Worm (Caenorhabditis elegans) whole organism, late embryonic: ENCODE measurements around the gene Y105C5B.11.

Source experiments
- C08G9.2 ChIP-seq: sonication (generic microtip); optimal IDR thresholded peaks from 2 replicates; lab custom pipeline; 2016; ENCODE audit warnings: mild to moderate bottlenecking, missing genetic modification characterization, moderate library complexity, missing compliant biosample characterization
- F13H6.1 ChIP-seq: sonication (generic microtip); optimal IDR thresholded peaks from 2 replicates; lab custom pipeline; 2016; ENCODE audit warnings: missing genetic modification characterization, missing compliant biosample characterization
- K02D7.2 ChIP-seq: sonication (generic microtip); optimal IDR thresholded peaks from 2 replicates; lab custom pipeline; 2017; ENCODE audit warnings: mild to moderate bottlenecking, missing genetic modification characterization, missing compliant biosample characterization
- Y22D7AL.16 ChIP-seq: sonication (generic microtip); optimal IDR thresholded peaks from 2 replicates; lab custom pipeline; 2016; ENCODE audit warnings: missing genetic modification characterization, missing compliant biosample characterization
- ahr-1 ChIP-seq: sonication (generic microtip); optimal IDR thresholded peaks from 2 replicates; lab custom pipeline; 2016; ENCODE audit warnings: missing genetic modification characterization, missing compliant biosample characterization
- ceh-18 ChIP-seq: sonication (generic microtip); optimal IDR thresholded peaks from 2 replicates; lab custom pipeline; 2016; ENCODE audit warnings: missing genetic modification characterization, missing compliant biosample characterization
- ceh-19 ChIP-seq: fragments of 200-800 bp; sonication (Bioruptor generic); optimal IDR thresholded peaks from 2 replicates; lab custom pipeline; 2018; ENCODE audit warnings: mild to moderate bottlenecking, missing genetic modification characterization, missing compliant biosample characterization
- ceh-2 ChIP-seq: sonication (generic microtip); optimal IDR thresholded peaks from 2 replicates; lab custom pipeline; 2016; ENCODE audit warnings: missing genotype, missing genetic modification characterization, missing compliant biosample characterization
- ceh-22 ChIP-seq: sonication (generic microtip); optimal IDR thresholded peaks from 2 replicates; lab custom pipeline; 2017; ENCODE audit warnings: missing biosample characterization, missing genetic modification characterization
- ceh-24 ChIP-seq: sonication (generic microtip); optimal IDR thresholded peaks from 2 replicates; lab custom pipeline; 2016; ENCODE audit warnings: mild to moderate bottlenecking, missing genetic modification characterization, missing compliant biosample characterization
- ceh-30 ChIP-seq: fragments of 150-350 bp; optimal IDR thresholded peaks from 2 replicates; lab custom pipeline; 2014; ENCODE audit warnings: missing biosample characterization, missing genetic modification characterization
- ceh-31 ChIP-seq: sonication (generic microtip); optimal IDR thresholded peaks from 2 replicates; lab custom pipeline; 2016; ENCODE audit warnings: missing genetic modification characterization, missing compliant biosample characterization
- ceh-34 ChIP-seq: sonication (generic microtip); optimal IDR thresholded peaks from 2 replicates; lab custom pipeline; 2016; ENCODE audit warnings: mild to moderate bottlenecking, missing genetic modification characterization, missing compliant biosample characterization
- ceh-45 ChIP-seq: fragments of 200-800 bp; sonication (Bioruptor generic); IDR thresholded peaks from 2 replicates; pipeline ENCODE4 v1.3.6; 2022; ENCODE audit warnings: missing genetic modification reagents, missing genetic modification characterization, missing compliant biosample characterization
- ceh-6 ChIP-seq: fragments of 200-800 bp; sonication (Bioruptor generic); optimal IDR thresholded peaks from 2 replicates; lab custom pipeline; 2018; ENCODE audit warnings: mild to moderate bottlenecking, missing genetic modification characterization, missing compliant biosample characterization
- ceh-9 ChIP-seq: sonication (generic microtip); optimal IDR thresholded peaks from 2 replicates; lab custom pipeline; 2016; ENCODE audit warnings: mild to moderate bottlenecking, missing genetic modification characterization, inconsistent platforms, missing compliant biosample characterization
- dve-1 ChIP-seq: sonication (generic microtip); optimal IDR thresholded peaks from 2 replicates; lab custom pipeline; 2017; ENCODE audit warnings: antibody characterized with exemption, mild to moderate bottlenecking, missing genetic modification characterization, missing compliant biosample characterization
- elt-4 ChIP-seq: sonication (generic microtip); optimal IDR thresholded peaks from 2 replicates; lab custom pipeline; 2016; ENCODE audit warnings: missing genetic modification characterization, missing compliant biosample characterization
- ets-4 ChIP-seq: sonication (generic microtip); optimal IDR thresholded peaks from 2 replicates; lab custom pipeline; 2016; ENCODE audit warnings: missing genetic modification characterization, missing compliant biosample characterization
- eyg-1 ChIP-seq: sonication (generic microtip); optimal IDR thresholded peaks from 2 replicates; lab custom pipeline; 2016; ENCODE audit warnings: missing genotype, missing genetic modification characterization, missing compliant biosample characterization
- fkh-10 ChIP-seq: fragments of 150-350 bp; optimal IDR thresholded peaks from 2 replicates; lab custom pipeline; 2014; ENCODE audit warnings: missing biosample characterization, missing genetic modification reagents, missing genetic modification characterization
- fkh-6 ChIP-seq: sonication (generic microtip); optimal IDR thresholded peaks from 2 replicates; lab custom pipeline; 2016; ENCODE audit warnings: missing genetic modification characterization, missing compliant biosample characterization
- hlh-15 ChIP-seq: sonication (generic microtip); optimal IDR thresholded peaks from 2 replicates; lab custom pipeline; 2016; ENCODE audit warnings: missing genetic modification characterization, missing compliant biosample characterization
- hlh-30 ChIP-seq: sonication (generic microtip); optimal IDR thresholded peaks from 2 replicates; lab custom pipeline; 2017; ENCODE audit warnings: antibody characterized with exemption, missing genetic modification characterization, missing compliant biosample characterization; ENCODE audit not compliant: insufficient read depth
- hlh-6 ChIP-seq: sonication (generic microtip); optimal IDR thresholded peaks from 2 replicates; lab custom pipeline; 2016; ENCODE audit warnings: missing genotype, missing genetic modification characterization, missing compliant biosample characterization
- lin-11 ChIP-seq: fragments of 200-800 bp; sonication (Bioruptor generic); optimal IDR thresholded peaks from 2 replicates; lab custom pipeline; 2018; ENCODE audit warnings: mild to moderate bottlenecking, missing genetic modification characterization, missing compliant biosample characterization
- madf-2 ChIP-seq: sonication (generic microtip); optimal IDR thresholded peaks from 2 replicates; lab custom pipeline; 2017; ENCODE audit warnings: missing genetic modification characterization, missing compliant biosample characterization
- nfya-1 ChIP-seq: sonication (generic microtip); optimal IDR thresholded peaks from 2 replicates; lab custom pipeline; 2017; ENCODE audit warnings: missing genetic modification characterization, mild to moderate bottlenecking, missing compliant biosample characterization, antibody characterized with exemption, moderate library complexity
- nhr-232 ChIP-seq: sonication (generic microtip); optimal IDR thresholded peaks from 2 replicates; lab custom pipeline; 2016; ENCODE audit warnings: missing genetic modification characterization, missing compliant biosample characterization
- npax-4 ChIP-seq: sonication (generic microtip); optimal IDR thresholded peaks from 2 replicates; lab custom pipeline; 2016; ENCODE audit warnings: missing genetic modification characterization, missing compliant biosample characterization
- pax-1 ChIP-seq: fragments of 150-350 bp; optimal IDR thresholded peaks from 2 replicates; lab custom pipeline; 2014; ENCODE audit warnings: missing biosample characterization, missing genetic modification characterization
- pha-4 ChIP-seq: fragments of 150-350 bp; optimal IDR thresholded peaks from 2 replicates; lab custom pipeline; 2018; ENCODE audit warnings: missing biosample characterization, missing genetic modification reagents, missing genetic modification characterization
- pros-1 ChIP-seq: fragments of 150-350 bp; optimal IDR thresholded peaks from 2 replicates; lab custom pipeline; 2014; ENCODE audit warnings: missing biosample characterization, missing genetic modification reagents, missing genetic modification characterization
- ref-2 ChIP-seq: sonication (generic microtip); optimal IDR thresholded peaks from 2 replicates; lab custom pipeline; 2016; ENCODE audit warnings: missing genetic modification characterization, missing compliant biosample characterization
- rnt-1 ChIP-seq: sonication (generic microtip); optimal IDR thresholded peaks from 2 replicates; lab custom pipeline; 2016; ENCODE audit warnings: missing genetic modification characterization, missing compliant biosample characterization
- sdc-2 ChIP-seq: sonication (generic microtip); optimal IDR thresholded peaks from 2 replicates; lab custom pipeline; 2016; ENCODE audit warnings: missing genotype, missing genetic modification characterization, missing compliant biosample characterization
- sox-2 ChIP-seq: fragments of 200-800 bp; sonication (Bioruptor generic); IDR thresholded peaks from 2 replicates; pipeline ENCODE4 v1.3.6; 2022; ENCODE audit warnings: missing genetic modification reagents, missing genetic modification characterization, missing compliant biosample characterization
- syd-9 ChIP-seq: sonication (generic microtip); optimal IDR thresholded peaks from 2 replicates; lab custom pipeline; 2016; ENCODE audit warnings: mild to moderate bottlenecking, missing genetic modification characterization, moderate library complexity, missing compliant biosample characterization
- ttx-3 ChIP-seq: sonication (generic microtip); optimal IDR thresholded peaks from 2 replicates; lab custom pipeline; 2016; ENCODE audit warnings: missing genetic modification reagents, missing genetic modification characterization, missing compliant biosample characterization
- unc-3 ChIP-seq, 2 experiments: fragments of 200-800 bp in 1 of 2; sonication (Bioruptor generic) in 1 of 2; sonication (generic microtip) in 1 of 2; conservative IDR thresholded peaks in 1 of 2; optimal IDR thresholded peaks in 1 of 2; 2 replicates each; pipeline versions ENCODE4 v1.3.6 to Lab custom; 2016 to 2022; ENCODE audit warnings: missing compliant biosample characterization in 2 of 2, missing genetic modification characterization in 2 of 2, missing genetic modification reagents in 1 of 2
- unc-55 ChIP-seq: sonication (generic microtip); optimal IDR thresholded peaks from 2 replicates; lab custom pipeline; 2017; ENCODE audit warnings: missing biosample characterization, missing genetic modification reagents, missing genetic modification characterization
- zip-5 ChIP-seq: sonication (generic microtip); optimal IDR thresholded peaks from 2 replicates; lab custom pipeline; 2016; ENCODE audit warnings: missing genetic modification characterization, missing compliant biosample characterization
- ztf-16 ChIP-seq: sonication (generic microtip); optimal IDR thresholded peaks from 2 replicates; lab custom pipeline; 2017; ENCODE audit warnings: missing genetic modification characterization, missing compliant biosample characterization

Gene Y105C5B.11

ce11 chrIV:15923000-15923399 lies 18.3 kb downstream of the Y105C5B.11 start:
- TF ChIP-seq pros-1 (no peak), ceh-18 (no peak), sox-2 (GFP tag; lab: Robert Waterston, UW) (no peak), zip-5 (no peak), nhr-232 (tag; lab: Kevin White, UChicago) (no peak), unc-3 (GFP tag; conservative IDR thresholded peaks at IDR 0.05; lab: Robert Waterston, UW) (no peak), unc-3 (tag; optimal IDR thresholded peaks at IDR 0.05; lab: Kevin White, UChicago) (no peak), ceh-31 (tag; lab: Kevin White, UChicago) (no peak), F13H6.1 (tag; lab: Kevin White, UChicago) (no peak), hlh-6 (tag; lab: Kevin White, UChicago) (no peak)

- TF ChIP-seq ceh-45 (no peak), ceh-22 (tag; lab: Kevin White, UChicago) (no peak), fkh-6 (tag; lab: Kevin White, UChicago) (no peak), C08G9.2 (no peak), K02D7.2 (tag; lab: Kevin White, UChicago) (no peak), hlh-6 (tag; lab: Kevin White, UChicago) (no peak), ref-2 (tag; lab: Kevin White, UChicago) (no peak), ceh-2 (tag; lab: Kevin White, UChicago) (no peak)
- TF ChIP-seq, all 69 proteins: peak for 0
These were observed 26.2 kb downstream of the Y105C5B.11 start for ce11 chrIV:15915061-15915460.

DNA sequence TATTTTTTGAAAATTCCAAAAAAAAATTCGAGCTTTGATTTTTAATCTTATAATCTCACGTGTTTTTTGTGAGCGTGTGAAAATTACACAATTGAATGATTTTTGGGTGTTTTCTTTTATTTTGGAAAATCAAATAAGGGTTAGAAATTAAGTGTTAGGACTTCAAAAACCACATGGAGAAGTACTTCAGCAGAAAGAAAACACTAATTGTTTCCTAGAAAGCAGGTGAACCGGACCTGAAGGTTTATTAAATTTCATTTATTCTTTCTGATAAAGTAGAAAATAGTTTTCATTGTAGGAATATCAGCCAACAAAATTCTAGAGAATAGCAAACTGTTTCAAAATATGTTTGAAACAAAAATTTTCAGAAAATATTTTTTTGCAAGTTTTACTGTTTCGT lies 33.1 kb downstream of the Y105C5B.11 start:
- TF ChIP-seq lin-11: no peak
- TF ChIP-seq hlh-30 (tag; lab: Kevin White, UChicago): no peak
- TF ChIP-seq fkh-10 (GFP tag; lab: Kevin White, UChicago): no peak
- TF ChIP-seq ceh-9 (tag; lab: Kevin White, UChicago): no peak
- TF ChIP-seq ceh-24: no peak
- TF ChIP-seq ref-2 (tag; lab: Kevin White, UChicago): no peak
- TF ChIP-seq ztf-16: no peak

ce11 chrIV:15906059-15906632 lies 35.2 kb downstream of the Y105C5B.11 start, which contains the start of gene srv-15:
Gene srv-15 (plus strand): TSS chrIV:15906582.
- no peak for TF ChIP-seq ceh-30 (tag; lab: Kevin White, UChicago)
- TF ChIP-seq ceh-19 (GFP tag; lab: Kevin White, UChicago): no peak
- no peak for TF ChIP-seq ets-4 (tag; lab: Kevin White, UChicago)
- no peak for TF ChIP-seq hlh-6 (tag; lab: Kevin White, UChicago)
- TF ChIP-seq C08G9.2: no peak
- TF ChIP-seq sdc-2: no peak
- TF ChIP-seq ttx-3 (tag; lab: Kevin White, UChicago): no peak
- TF ChIP-seq elt-4: no peak
- TF ChIP-seq dve-1 (tag; lab: Kevin White, UChicago): no peak
- no peak for TF ChIP-seq pax-1 (tag; lab: Kevin White, UChicago)
- no peak for TF ChIP-seq ceh-6 (GFP tag; lab: Kevin White, UChicago)
- no peak for TF ChIP-seq syd-9
- no peak for TF ChIP-seq ref-2 (tag; lab: Kevin White, UChicago)
- TF ChIP-seq ahr-1 (tag; lab: Kevin White, UChicago): no peak
- no peak for TF ChIP-seq npax-4 (tag; lab: Kevin White, UChicago)

DNA sequence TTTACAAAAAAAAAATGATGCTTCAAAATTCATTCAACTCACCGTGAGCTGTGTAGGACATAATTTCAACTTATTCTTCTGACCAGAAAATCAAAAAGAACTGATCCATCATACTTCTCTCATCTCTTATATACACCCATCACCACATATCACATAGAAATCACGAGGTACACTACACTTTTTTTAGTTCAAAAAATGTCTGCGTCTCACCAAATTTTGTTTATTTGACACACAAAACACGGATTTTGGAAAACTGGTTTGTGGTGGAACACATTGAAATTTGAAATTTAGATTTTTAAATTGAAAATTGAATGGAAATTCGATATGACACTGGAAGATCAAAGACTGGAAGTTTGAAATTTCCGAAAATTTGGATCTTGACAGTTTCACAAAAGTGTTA lies 40.2 kb downstream of the Y105C5B.11 start, which contains the start of gene Y105C5B.5:
Gene Y105C5B.5 (minus strand): TSS at position 103 of the 400 bp plus-strand sequence.
- no peak for TF ChIP-seq fkh-6 (tag; lab: Kevin White, UChicago)
- no peak for TF ChIP-seq Y22D7AL.16 (tag; lab: Kevin White, UChicago)
- TF ChIP-seq nfya-1 (tag; lab: Kevin White, UChicago): no peak
- TF ChIP-seq madf-2: no peak
- TF ChIP-seq hlh-15 (tag; lab: Kevin White, UChicago): no peak
- TF ChIP-seq unc-55 (GFP tag; lab: Kevin White, UChicago): no peak
- TF ChIP-seq hlh-6 (tag; lab: Kevin White, UChicago): no peak
- no peak for TF ChIP-seq unc-3 (GFP tag; conservative IDR thresholded peaks at IDR 0.05; lab: Robert Waterston, UW)
- TF ChIP-seq unc-3 (tag; optimal IDR thresholded peaks at IDR 0.05; lab: Kevin White, UChicago): no peak
- no peak for TF ChIP-seq fkh-10 (GFP tag; lab: Kevin White, UChicago)
- no peak for TF ChIP-seq ceh-6 (GFP tag; lab: Kevin White, UChicago)
- no peak for TF ChIP-seq ceh-34 (tag; lab: Kevin White, UChicago)
- no peak for TF ChIP-seq lin-11
- no peak for TF ChIP-seq nhr-232 (tag; lab: Kevin White, UChicago)
- no peak for TF ChIP-seq pha-4 (tag; lab: Kevin White, UChicago)
- TF ChIP-seq pax-1 (tag; lab: Kevin White, UChicago): no peak
- TF ChIP-seq eyg-1 (tag; lab: Kevin White, UChicago): no peak
- no peak for TF ChIP-seq rnt-1 (tag; lab: Kevin White, UChicago)
